Fruit fly (Drosophila melanogaster) whole organism, embryonic: ENCODE measurements around the gene CG42824.

ENCODE experiments used
- Abd-B ChIP-seq: fragments of 200-800 bp; sonication (Bioruptor generic); optimal IDR thresholded peaks from 2 replicates; lab custom pipeline; 2018; ENCODE audit warnings: missing biosample characterization, mild to moderate bottlenecking, missing genetic modification characterization, moderate library complexity
- Adf1 ChIP-seq: fragments of 200-800 bp; sonication (Bioruptor generic); IDR thresholded peaks from 2 replicates; pipeline ENCODE4 v1.3.6; 2022; ENCODE audit warnings: missing biosample characterization, missing genetic modification characterization
- Atf6 ChIP-seq: fragments of 200-800 bp; sonication (Bioruptor generic); IDR thresholded peaks from 2 replicates; pipeline ENCODE4 v1.3.6; 2022; ENCODE audit warnings: missing biosample characterization, missing genetic modification characterization
- BEAF-32 ChIP-seq: fragments of 200-800 bp; sonication (Bioruptor generic); optimal IDR thresholded peaks from 3 replicates; lab custom pipeline; 2017; ENCODE audit warnings: missing biosample characterization, missing genetic modification characterization, mild to moderate bottlenecking, moderate library complexity, missing genetic modification reagents
- CG11398 ChIP-seq: fragments of 200-800 bp; sonication (Bioruptor generic); optimal IDR thresholded peaks from 2 replicates; lab custom pipeline; 2016; ENCODE audit warnings: missing biosample characterization, missing genetic modification characterization
- CG11723 ChIP-seq: fragments of 200-800 bp; sonication (Bioruptor generic); optimal IDR thresholded peaks from 2 replicates; lab custom pipeline; 2017; ENCODE audit warnings: missing biosample characterization, mild to moderate bottlenecking, missing genetic modification characterization
- CG12769 ChIP-seq: fragments of 200-800 bp; sonication (Bioruptor generic); optimal IDR thresholded peaks from 2 replicates; lab custom pipeline; 2019; ENCODE audit warnings: missing biosample characterization, mild to moderate bottlenecking, missing genetic modification characterization, moderate library complexity
- CG13424 ChIP-seq: fragments of 200-800 bp; sonication (Bioruptor generic); optimal IDR thresholded peaks from 2 replicates; lab custom pipeline; 2019; ENCODE audit warnings: missing biosample characterization, mild to moderate bottlenecking, missing genetic modification characterization, moderate library complexity
- CG14441 ChIP-seq: fragments of 200-800 bp; sonication (Bioruptor generic); IDR thresholded peaks from 2 replicates; pipeline ENCODE4 v1.3.6; 2022; ENCODE audit warnings: missing biosample characterization, missing genetic modification characterization
- CG1603 ChIP-seq: fragments of 200-800 bp; sonication (Bioruptor generic); optimal IDR thresholded peaks from 2 replicates; lab custom pipeline; 2019; ENCODE audit warnings: missing biosample characterization, mild to moderate bottlenecking, missing genetic modification characterization, moderate library complexity
- CG2116 ChIP-seq: fragments of 200-800 bp; sonication (Bioruptor generic); optimal IDR thresholded peaks from 3 replicates; lab custom pipeline; 2018; ENCODE audit warnings: missing biosample characterization, mild to moderate bottlenecking, missing genetic modification characterization
- CG2875 ChIP-seq: fragments of 200-800 bp; sonication (Bioruptor generic); optimal IDR thresholded peaks from 2 replicates; lab custom pipeline; 2017; ENCODE audit warnings: missing biosample characterization, mild to moderate bottlenecking, missing genetic modification characterization, missing genetic modification reagents
- CG30403 ChIP-seq: fragments of 200-800 bp; sonication (Bioruptor generic); optimal IDR thresholded peaks from 3 replicates; lab custom pipeline; 2016; ENCODE audit warnings: missing biosample characterization, missing genetic modification characterization
- CG3407 ChIP-seq: fragments of 200-800 bp; sonication (Bioruptor generic); optimal IDR thresholded peaks from 2 replicates; lab custom pipeline; 2018; ENCODE audit warnings: missing biosample characterization, mild to moderate bottlenecking, missing genetic modification characterization
- CG34376 ChIP-seq: fragments of 200-800 bp; sonication (Bioruptor generic); optimal IDR thresholded peaks from 2 replicates; lab custom pipeline; 2018; ENCODE audit warnings: missing biosample characterization, mild to moderate bottlenecking, missing genetic modification characterization
- CG9817 ChIP-seq: fragments of 200-800 bp; sonication (Bioruptor generic); optimal IDR thresholded peaks from 2 replicates; lab custom pipeline; 2018; ENCODE audit warnings: missing biosample characterization, mild to moderate bottlenecking, missing genetic modification characterization, moderate library complexity
- CrebB ChIP-seq: fragments of 200-800 bp; sonication (Bioruptor generic); optimal IDR thresholded peaks from 3 replicates; lab custom pipeline; 2018; ENCODE audit warnings: missing biosample characterization, mild to moderate bottlenecking, missing genetic modification characterization
- Dbx ChIP-seq: fragments of 200-800 bp; sonication (Bioruptor generic); IDR thresholded peaks from 3 replicates; pipeline ENCODE4 v1.3.6; 2022; ENCODE audit warnings: missing biosample characterization, missing genetic modification characterization
- Deaf1 ChIP-seq: fragments of 200-800 bp; optimal IDR thresholded peaks from 3 replicates; lab custom pipeline; 2019; ENCODE audit warnings: missing biosample characterization, mild to moderate bottlenecking, missing genetic modification characterization, moderate library complexity
- Elba2 ChIP-seq: fragments of 200-800 bp; sonication (Bioruptor generic); optimal IDR thresholded peaks from 3 replicates; lab custom pipeline; 2016; ENCODE audit warnings: missing biosample characterization, missing genetic modification characterization
- HmgD ChIP-seq: fragments of 200-800 bp; sonication (Bioruptor generic); optimal IDR thresholded peaks from 3 replicates; lab custom pipeline; 2016; ENCODE audit warnings: missing biosample characterization, missing genetic modification characterization
- Jarid2 ChIP-seq: fragments of 200-800 bp; sonication (Bioruptor generic); optimal IDR thresholded peaks from 3 replicates; lab custom pipeline; 2017; ENCODE audit warnings: mild to moderate bottlenecking, missing biosample characterization, missing genetic modification reagents, missing genetic modification characterization
- MESR4 ChIP-seq: fragments of 200-800 bp; sonication (Bioruptor generic); optimal IDR thresholded peaks from 2 replicates; lab custom pipeline; 2018; ENCODE audit warnings: missing biosample characterization, mild to moderate bottlenecking, missing genetic modification characterization, moderate library complexity
- Med ChIP-seq: fragments of 200-800 bp; sonication (Bioruptor generic); peaks from one replicate; lab custom pipeline; 2016; ENCODE audit warnings: missing biosample characterization, missing genetic modification characterization, mild to moderate bottlenecking, inconsistent platforms, moderate library complexity
- Mrtf ChIP-seq: fragments of 200-800 bp; sonication (Bioruptor generic); IDR thresholded peaks from 3 replicates; pipeline ENCODE4 v1.3.6; 2022; ENCODE audit warnings: missing biosample characterization, missing genetic modification characterization
- Oli ChIP-seq: fragments of 200-800 bp; sonication (Bioruptor generic); optimal IDR thresholded peaks from 2 replicates; lab custom pipeline; 2018; ENCODE audit warnings: missing biosample characterization, mild to moderate bottlenecking, missing genetic modification characterization, moderate library complexity
- Ptx1 ChIP-seq: fragments of 200-800 bp; sonication (Bioruptor generic); IDR thresholded peaks from 2 replicates; pipeline ENCODE4 v1.3.6; 2022; ENCODE audit warnings: missing biosample characterization, missing genetic modification characterization
- Rfx ChIP-seq: fragments of 200-800 bp; sonication (Bioruptor generic); IDR thresholded peaks from 2 replicates; pipeline ENCODE4 v1.3.6; 2022; ENCODE audit warnings: missing biosample characterization, missing genetic modification characterization
- Tbp ChIP-seq: fragments of >200 bp; optimal IDR thresholded peaks from 2 replicates; lab custom pipeline; 2018; ENCODE audit warnings: missing biosample characterization, missing genetic modification characterization
- al ChIP-seq: fragments of 200-800 bp; sonication (Bioruptor generic); IDR thresholded peaks from 2 replicates; pipeline ENCODE4 v1.3.6; 2022; ENCODE audit warnings: missing biosample characterization, missing genetic modification characterization
- ash1 ChIP-seq: fragments of 200-800 bp; sonication (Bioruptor generic); optimal IDR thresholded peaks from 2 replicates; lab custom pipeline; 2018; ENCODE audit warnings: missing biosample characterization, mild to moderate bottlenecking, missing genetic modification characterization
- az2 ChIP-seq: fragments of 200-800 bp; sonication (Bioruptor generic); optimal IDR thresholded peaks from 3 replicates; lab custom pipeline; 2016; ENCODE audit warnings: missing biosample characterization, missing genetic modification characterization
- br ChIP-seq: fragments of >200 bp; optimal IDR thresholded peaks from 2 replicates; lab custom pipeline; 2017
- btn ChIP-seq: fragments of 200-800 bp; sonication (Bioruptor generic); optimal IDR thresholded peaks from 2 replicates; lab custom pipeline; 2016; ENCODE audit warnings: missing biosample characterization, missing genetic modification characterization
- dmrt99B ChIP-seq: fragments of 200-800 bp; sonication (Bioruptor generic); optimal IDR thresholded peaks from 2 replicates; lab custom pipeline; 2018; ENCODE audit warnings: missing biosample characterization, mild to moderate bottlenecking, missing genetic modification characterization, moderate library complexity
- fd102C ChIP-seq: fragments of 200-800 bp; sonication (Bioruptor generic); optimal IDR thresholded peaks from 2 replicates; lab custom pipeline; 2018; ENCODE audit warnings: missing biosample characterization, mild to moderate bottlenecking, missing genetic modification characterization, moderate library complexity
- her ChIP-seq: fragments of 200-800 bp; sonication (Bioruptor generic); optimal IDR thresholded peaks from 2 replicates; lab custom pipeline; 2016; ENCODE audit warnings: missing biosample characterization, missing genetic modification characterization
- hkb ChIP-seq, 2 experiments: fragments of 200-800 bp in 1 of 2; fragments of >200 bp in 1 of 2; sonication (Bioruptor generic) in 1 of 2; IDR thresholded peaks in 1 of 2; optimal IDR thresholded peaks in 1 of 2; 2 replicates each; pipeline versions ENCODE4 v1.3.6 to Lab custom; 2017 to 2022; ENCODE audit warnings: missing biosample characterization in 1 of 2, missing genetic modification characterization in 1 of 2
- jigr1 ChIP-seq: fragments of 200-800 bp; sonication (Bioruptor generic); IDR thresholded peaks from 3 replicates; pipeline ENCODE4 v1.3.6; 2022; ENCODE audit warnings: missing biosample characterization, missing genetic modification characterization
- lmd ChIP-seq: fragments of 200-800 bp; sonication (Bioruptor generic); IDR thresholded peaks from 2 replicates; pipeline ENCODE4 v1.3.6; 2022; ENCODE audit warnings: missing biosample characterization, missing genetic modification characterization
- pfk ChIP-seq: fragments of 200-800 bp; sonication (Bioruptor generic); optimal IDR thresholded peaks from 2 replicates; lab custom pipeline; 2018; ENCODE audit warnings: missing biosample characterization, mild to moderate bottlenecking, missing genetic modification characterization, moderate library complexity
- sisA ChIP-seq: fragments of 200-800 bp; sonication (Bioruptor generic); IDR thresholded peaks from 2 replicates; pipeline ENCODE4 v1.3.6; 2022; ENCODE audit warnings: missing biosample characterization, missing genetic modification characterization
- so ChIP-seq: fragments of 200-800 bp; sonication (Bioruptor generic); IDR thresholded peaks from 3 replicates; pipeline ENCODE4 v1.3.6; 2022; ENCODE audit warnings: missing biosample characterization, missing genetic modification characterization
- tap ChIP-seq: fragments of 200-800 bp; optimal IDR thresholded peaks from 3 replicates; lab custom pipeline; 2019; ENCODE audit warnings: missing biosample characterization, mild to moderate bottlenecking, missing genetic modification characterization, moderate library complexity
- tgo ChIP-seq: fragments of 200-800 bp; sonication (Bioruptor generic); IDR thresholded peaks from 3 replicates; pipeline ENCODE4 v1.3.6; 2022; ENCODE audit warnings: missing biosample characterization, missing genetic modification characterization
- tll ChIP-seq, 2 experiments: fragments of 200-800 bp in 1 of 2; fragments of >200 bp in 1 of 2; sonication (Bioruptor generic) in 1 of 2; optimal IDR thresholded peaks; 2 replicates each; lab custom pipeline; 2017 to 2019; ENCODE audit warnings: missing biosample characterization in 2 of 2, missing genetic modification characterization in 2 of 2, mild to moderate bottlenecking in 1 of 2, moderate library complexity in 1 of 2
- toy ChIP-seq: fragments of 200-800 bp; sonication (Bioruptor generic); IDR thresholded peaks from 2 replicates; pipeline ENCODE4 v1.3.6; 2022; ENCODE audit warnings: missing biosample characterization, missing genetic modification characterization
- tx ChIP-seq: fragments of 200-800 bp; sonication (Bioruptor generic); optimal IDR thresholded peaks from 2 replicates; lab custom pipeline; 2016; ENCODE audit warnings: missing biosample characterization, missing genetic modification characterization
- unpg ChIP-seq: fragments of 200-800 bp; sonication (Bioruptor generic); optimal IDR thresholded peaks from 3 replicates; lab custom pipeline; 2018; ENCODE audit warnings: missing biosample characterization, mild to moderate bottlenecking, missing genetic modification characterization, moderate library complexity
- wor ChIP-seq: fragments of 200-800 bp; sonication (Bioruptor generic); IDR thresholded peaks from 2 replicates; pipeline ENCODE4 v1.3.6; 2022; ENCODE audit warnings: missing biosample characterization, missing genetic modification characterization
- zen ChIP-seq: fragments of 200-800 bp; sonication (Bioruptor generic); optimal IDR thresholded peaks from 3 replicates; lab custom pipeline; 2018; ENCODE audit warnings: missing biosample characterization, mild to moderate bottlenecking, missing genetic modification characterization, moderate library complexity

CG42824 gene

dm6 chr3R:17379742-17380141 is 26.6 kb downstream of the CG42824 start, which contains the start of gene lute (continued):
- TF ChIP-seq CG2875 (GFP tag; lab: Kevin White, UChicago) = no peak
- no peak for TF ChIP-seq CG11398 (GFP tag; lab: Kevin White, UChicago)
- peak; percentile 7 for TF ChIP-seq CG12769 (tag; lab: Kevin White, UChicago)
- TF ChIP-seq CG13424 (tag; lab: Kevin White, UChicago) = no peak
- TF ChIP-seq her (GFP tag; lab: Kevin White, UChicago) = no peak
- peak; percentile 45 for TF ChIP-seq Med (GFP tag; lab: Kevin White, UChicago)
- TF ChIP-seq CG14441 (GFP tag; lab: Robert Waterston, UW) = no peak
- no peak for TF ChIP-seq tap
- no peak for TF ChIP-seq wor (GFP tag; lab: Robert Waterston, UW)
- TF ChIP-seq HmgD (GFP tag; lab: Kevin White, UChicago) = no peak
- TF ChIP-seq BEAF-32 = no peak
- no peak for TF ChIP-seq hkb (optimal IDR thresholded peaks at IDR 0.05; lab: Kevin White, UChicago)
- peak; percentile 44; the same call in 1 of the 2 replicates for TF ChIP-seq hkb (GFP tag; IDR thresholded peaks at IDR 0.05; lab: Robert Waterston, UW)
- TF ChIP-seq Atf6 (GFP tag; lab: Robert Waterston, UW) = no peak
- TF ChIP-seq so (GFP tag; lab: Robert Waterston, UW) = 0 out of 3 replicates have a peak, but pooled peaks have one; percentile 10
- TF ChIP-seq Adf1 = no peak
- no peak for TF ChIP-seq Dbx
- peak; percentile 91 for TF ChIP-seq Deaf1 (tag; lab: Kevin White, UChicago)
- no peak for TF ChIP-seq CG2116
- no peak for TF ChIP-seq jigr1 (GFP tag; lab: Robert Waterston, UW)
- TF ChIP-seq Jarid2 = peak; percentile 41
- no peak for TF ChIP-seq CG11723 (GFP tag; lab: Kevin White, UChicago)
- TF ChIP-seq fd102C (GFP tag; lab: Kevin White, UChicago) = no peak

- TF ChIP-seq tll (GFP tag; optimal IDR thresholded peaks at IDR 0.05; lab: Kevin White, UChicago) (no peak), CG1603 (no peak), az2 (no peak), dmrt99B (tag; lab: Kevin White, UChicago) (peak; percentile 37), toy (no peak), lmd (GFP tag; lab: Robert Waterston, UW) (no peak), Rfx (GFP tag; lab: Robert Waterston, UW) (no peak; the same call in 1 of the 2 replicates), Oli (tag; lab: Kevin White, UChicago) (peak; percentile 22), tgo (GFP tag; lab: Robert Waterston, UW) (peak; percentile 47; the same call in 1 of the 3 replicates), Tbp (no peak), CG3407 (no peak), br (lab: Kevin White, UChicago) (no peak), Ptx1 (GFP tag; lab: Robert Waterston, UW) (0 out of 2 replicates have a peak, but pooled peaks have one; percentile 31), al (GFP tag; lab: Robert Waterston, UW) (0 out of 2 replicates have a peak, but pooled peaks have one; percentile 6), btn (no peak), zen (tag; lab: Kevin White, UChicago) (no peak), Elba2 (no peak), tap (no peak), CG9817 (no peak), pfk (GFP tag; lab: Kevin White, UChicago) (no peak), CG34376 (GFP tag; lab: Kevin White, UChicago) (no peak), tx (GFP tag; lab: Kevin White, UChicago) (no peak), unpg (GFP tag; lab: Kevin White, UChicago) (peak; percentile 12), CG30403 (GFP tag; lab: Kevin White, UChicago) (peak; percentile 32), ash1 (no peak), CrebB (tag; lab: Kevin White, UChicago) (no peak), Abd-B (GFP tag; lab: Kevin White, UChicago) (no peak), sisA (GFP tag; lab: Robert Waterston, UW) (0 out of 2 replicates have a peak, but pooled peaks have one; percentile 5), Mrtf (no peak), MESR4 (no peak)
Observed at dm6 chr3R:17379051-17379450, 27.3 kb downstream of the CG42824 start.
